Fruit fly (Drosophila melanogaster): ENCODE data around the gene CG12099.
A peak's percentile ranks its signal among the peaks of the same experiment; 100 is the strongest.

Gene CG12099

DNA sequence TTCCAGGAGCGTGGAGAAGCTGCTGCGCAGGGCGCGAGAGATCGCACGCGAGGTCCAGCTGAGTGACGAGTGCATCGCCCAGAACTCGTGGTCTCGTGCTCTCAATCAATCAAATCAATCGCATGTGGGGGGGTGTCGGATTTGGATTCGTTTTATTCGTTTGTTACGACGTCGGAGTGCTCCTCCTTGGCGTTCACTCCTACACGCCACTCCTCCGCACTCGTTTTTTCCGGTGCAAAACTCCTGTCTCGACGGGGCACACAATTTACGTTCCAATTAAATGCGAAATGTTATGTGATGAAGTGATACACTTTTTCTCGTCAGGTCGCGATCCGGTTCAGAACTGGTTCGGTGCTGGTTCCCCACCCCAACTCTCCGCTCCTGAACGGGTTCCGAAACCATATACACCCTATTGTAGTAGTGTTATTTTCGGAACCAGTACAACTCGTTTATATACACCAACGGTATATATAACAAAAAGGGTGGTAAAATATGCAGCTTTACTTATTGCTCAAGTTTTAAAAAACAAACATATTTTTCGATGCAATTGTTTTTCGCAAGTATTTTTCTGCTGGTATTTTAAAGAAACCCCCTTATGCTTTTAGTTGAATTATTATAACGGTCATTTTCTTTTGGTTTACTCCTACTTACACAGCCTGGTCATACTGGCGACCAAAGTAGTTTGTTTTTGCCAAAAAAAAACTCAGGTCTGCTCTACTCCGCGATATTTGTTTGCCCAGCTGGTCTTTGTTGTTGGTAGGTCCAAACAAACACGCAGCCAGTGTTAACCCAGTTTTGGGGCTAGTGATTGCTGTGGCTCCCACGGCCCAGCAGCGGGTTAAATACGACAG, 21.6 kb downstream of the CG12099 start, which contains the start of the genes CG12091 and pns (continued):
- TF ChIP-seq Elba2 (GFP tag; optimal IDR thresholded peaks at IDR 0.05) (peak; percentile 52), row (GFP tag; IDR thresholded peaks at IDR 0.05) (peak; percentile 89), CG14965 (GFP tag; optimal IDR thresholded peaks at IDR 0.05; ENCODE audit: borderline replicate concordance) (no peak), CG14441 (GFP tag; IDR thresholded peaks at IDR 0.05) (peak; percentile 71), CG11398 (GFP tag; optimal IDR thresholded peaks at IDR 0.05) (peak; percentile 68), CG9932 (GFP tag; IDR thresholded peaks at IDR 0.05) (peak; percentile 77), grn (GFP tag; optimal IDR thresholded peaks at IDR 0.05) (peak; percentile 37), cato (GFP tag; optimal IDR thresholded peaks at IDR 0.05; ENCODE audit: borderline replicate concordance) (peak; percentile 28), CG10321 (GFP tag; IDR thresholded peaks at IDR 0.05) (peak; percentile 25; the same call in 1 of the 2 replicates), CG14050 (GFP tag; IDR thresholded peaks at IDR 0.05) (peak; percentile 66), slou (GFP tag; optimal IDR thresholded peaks at IDR 0.05) (no peak), Gsc (GFP tag; IDR thresholded peaks at IDR 0.05) (no peak), Doc3 (GFP tag; IDR thresholded peaks at IDR 0.05; ENCODE audit: partially characterized antibody) (no peak), fu2 (GFP tag; optimal IDR thresholded peaks at IDR 0.05) (peak; percentile 63), knrl (GFP tag; IDR thresholded peaks at IDR 0.05; ENCODE audit: partially characterized antibody) (peak; percentile 81), Bdp1 (GFP tag; optimal IDR thresholded peaks at IDR 0.05) (peak; percentile 60), CG1233 (GFP tag; optimal IDR thresholded peaks at IDR 0.05) (peak; percentile 48), CG8359 (GFP tag; optimal IDR thresholded peaks at IDR 0.05; ENCODE audit: borderline replicate concordance) (no peak), Nf-YC (tag; optimal IDR thresholded peaks at IDR 0.05) (peak; percentile 69), CG7839 (tag; optimal IDR thresholded peaks at IDR 0.05) (peak; percentile 74), CG10274 (GFP tag; optimal IDR thresholded peaks at IDR 0.05) (no peak), CG13123 (GFP tag; optimal IDR thresholded peaks at IDR 0.05) (peak; percentile 46), nerfin-1 (tag; optimal IDR thresholded peaks at IDR 0.05) (peak; percentile 39), Oli (tag; optimal IDR thresholded peaks at IDR 0.05) (peak; percentile 39), CG12942 (GFP tag; optimal IDR thresholded peaks at IDR 0.05) (peak; percentile 26), bbx (GFP tag; IDR thresholded peaks at IDR 0.05; ENCODE audit: partially characterized antibody) (peak; percentile 27), GATAe (GFP tag; conservative IDR thresholded peaks at IDR 0.05) (no peak), sc (optimal IDR thresholded peaks at IDR 0.05) (no peak), sc (GFP tag; optimal IDR thresholded peaks at IDR 0.05) (no peak), B-H1 (GFP tag; IDR thresholded peaks at IDR 0.05) (peak; percentile 67), CG8765 (GFP tag; IDR thresholded peaks at IDR 0.05) (no peak; the same call in 1 of the 2 replicates), CG17186 (GFP tag; optimal IDR thresholded peaks at IDR 0.05) (peak; percentile 45), p53 (GFP tag; optimal IDR thresholded peaks at IDR 0.05) (peak; percentile 58), so (GFP tag; IDR thresholded peaks at IDR 0.05) (peak; percentile 6; the same call in 2 of the 3 replicates), CG42726 (GFP tag; IDR thresholded peaks at IDR 0.05; ENCODE audit: partially characterized antibody) (no peak), sima (GFP tag; optimal IDR thresholded peaks at IDR 0.05) (peak; percentile 40), repo (GFP tag; optimal IDR thresholded peaks at IDR 0.05) (peak; percentile 56), Dek (tag; optimal IDR thresholded peaks at IDR 0.05) (peak; percentile 46), schlank (tag; optimal IDR thresholded peaks at IDR 0.05) (no peak), CG31441 (GFP tag; IDR thresholded peaks at IDR 0.05) (peak; percentile 80), cad (GFP tag; optimal IDR thresholded peaks at IDR 0.05) (peak; percentile 10), dan (GFP tag; IDR thresholded peaks at IDR 0.05) (no peak), crp (GFP tag; optimal IDR thresholded peaks at IDR 0.05) (peak in 1 of 2 experiments; percentile 47), Sox100B (GFP tag; optimal IDR thresholded peaks at IDR 0.05) (no peak), bowl (GFP tag; IDR thresholded peaks at IDR 0.05) (0 out of 2 replicates have a peak, but pooled peaks have one; percentile 5), zf30C (GFP tag; optimal IDR thresholded peaks at IDR 0.05) (peak; percentile 12), bigmax (GFP tag; optimal IDR thresholded peaks at IDR 0.05) (peak; percentile 7), hkb (optimal IDR thresholded peaks at IDR 0.05) (peak; percentile 39), hkb (GFP tag; IDR thresholded peaks at IDR 0.05) (peak; percentile 64)
